ENCODE assay signal across 1 fruit fly cellular context in the genomic region with DNA sequence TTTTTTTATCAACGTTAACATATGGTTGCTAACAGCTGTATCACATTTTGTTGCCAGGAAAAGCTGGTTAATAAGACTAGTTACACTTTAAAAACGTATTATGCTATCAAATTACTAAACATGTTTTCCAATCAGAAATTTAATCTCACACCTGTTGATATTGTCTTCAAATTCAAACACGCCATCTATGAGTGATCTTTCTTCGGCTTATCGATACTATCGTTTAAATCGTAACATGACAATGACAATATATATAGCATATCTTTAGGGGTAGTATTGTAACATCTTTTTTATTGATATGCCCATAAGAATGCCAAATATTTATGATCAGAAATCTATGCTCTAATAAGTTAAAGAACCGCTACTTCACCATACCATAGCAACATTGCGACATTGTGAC.
TF ChIP-seq lines count a peak whose summit lies in the region.

No protein-coding gene starts in this region.

TF ChIP-seq in whole organism, embryonic, 481 proteins besides CTCF, POLR2A, EP300 and RAD21 (continued from another document):
- TF ChIP-seq sr (GFP tag; IDR thresholded peaks at IDR 0.05; lab: Robert Waterston, UW) (no peak), her (GFP tag; optimal IDR thresholded peaks at IDR 0.05; lab: Kevin White, UChicago) (no peak), sna (GFP tag; IDR thresholded peaks at IDR 0.05; lab: Robert Waterston, UW; ENCODE audit: partially characterized antibody) (peak; percentile 43), CG34224 (GFP tag; IDR thresholded peaks at IDR 0.05; lab: Robert Waterston, UW; ENCODE audit: partially characterized antibody) (peak; percentile 62; the same call in 2 of the 3 replicates), knrl (GFP tag; IDR thresholded peaks at IDR 0.05; lab: Robert Waterston, UW; ENCODE audit: partially characterized antibody) (peak; percentile 69), Dref (GFP tag; IDR thresholded peaks at IDR 0.05; lab: Robert Waterston, UW) (peak; percentile 48), unc-4 (GFP tag; IDR thresholded peaks at IDR 0.05; lab: Robert Waterston, UW; ENCODE audit: partially characterized antibody) (peak; percentile 70), sug (tag; optimal IDR thresholded peaks at IDR 0.05; lab: Kevin White, UChicago) (peak; percentile 1), eyg (GFP tag; optimal IDR thresholded peaks at IDR 0.05; lab: Kevin White, UChicago) (no peak), Blimp-1 (GFP tag; optimal IDR thresholded peaks at IDR 0.05; lab: Kevin White, UChicago) (no peak), CG2199 (GFP tag; IDR thresholded peaks at IDR 0.05; lab: Robert Waterston, UW) (0 out of 3 replicates have a peak, but pooled peaks have one; percentile 12), hbn (GFP tag; IDR thresholded peaks at IDR 0.05; lab: Robert Waterston, UW; ENCODE audit: partially characterized antibody) (peak; percentile 76), Med (GFP tag; lab: Kevin White, UChicago) (peak; percentile 62), inv (GFP tag; IDR thresholded peaks at IDR 0.05; lab: Robert Waterston, UW; ENCODE audit: partially characterized antibody) (peak; percentile 44; the same call in 1 of the 2 replicates), Dp (GFP tag; optimal IDR thresholded peaks at IDR 0.05; lab: Kevin White, UChicago) (peak; percentile 13), sens (GFP tag; lab: Kevin White, UChicago) (peak; percentile 78), Lhr (GFP tag; optimal IDR thresholded peaks at IDR 0.05; lab: Kevin White, UChicago) (peak; percentile 3), MTF-1 (GFP tag; optimal IDR thresholded peaks at IDR 0.05; lab: Kevin White, UChicago; ENCODE audit: borderline replicate concordance) (no peak), Scr (GFP tag; IDR thresholded peaks at IDR 0.05; lab: Robert Waterston, UW; ENCODE audit: partially characterized antibody) (peak; percentile 76), Opbp (GFP tag; IDR thresholded peaks at IDR 0.05; lab: Robert Waterston, UW; ENCODE audit: partially characterized antibody) (peak; percentile 67; the same call in 2 of the 3 replicates), Ets97D (GFP tag; optimal IDR thresholded peaks at IDR 0.05; lab: Kevin White, UChicago) (peak; percentile 3), CG14965 (GFP tag; optimal IDR thresholded peaks at IDR 0.05; lab: Kevin White, UChicago; ENCODE audit: borderline replicate concordance) (no peak), Lpt (GFP tag; optimal IDR thresholded peaks at IDR 0.05; lab: Kevin White, UChicago) (no peak), CG12744 (GFP tag; optimal IDR thresholded peaks at IDR 0.05; lab: Kevin White, UChicago) (no peak), insv (GFP tag; optimal IDR thresholded peaks at IDR 0.05; lab: Kevin White, UChicago) (peak; percentile 3 to 96), pzg (GFP tag; optimal IDR thresholded peaks at IDR 0.05; lab: Kevin White, UChicago) (peak; percentile 7), bbx (GFP tag; IDR thresholded peaks at IDR 0.05; lab: Robert Waterston, UW; ENCODE audit: partially characterized antibody) (peak; percentile 80), HmgZ (tag; optimal IDR thresholded peaks at IDR 0.05; lab: Kevin White, UChicago) (peak; percentile 26), Doc3 (GFP tag; IDR thresholded peaks at IDR 0.05; lab: Robert Waterston, UW; ENCODE audit: partially characterized antibody) (peak; percentile 54; the same call in 2 of the 3 replicates), trem (tag; optimal IDR thresholded peaks at IDR 0.05; lab: Kevin White, UChicago) (peak; percentile 31), CG14710 (tag; optimal IDR thresholded peaks at IDR 0.05; lab: Kevin White, UChicago) (peak; percentile 5), amos (GFP tag; IDR thresholded peaks at IDR 0.05; lab: Robert Waterston, UW; ENCODE audit: partially characterized antibody) (peak; percentile 82), zen2 (GFP tag; IDR thresholded peaks at IDR 0.05; lab: Robert Waterston, UW; ENCODE audit: partially characterized antibody) (peak; percentile 54; the same call in 2 of the 3 replicates), CG16813 (GFP tag; IDR thresholded peaks at IDR 0.05; lab: Robert Waterston, UW; ENCODE audit: partially characterized antibody) (peak; percentile 76), ato (GFP tag; IDR thresholded peaks at IDR 0.05; lab: Robert Waterston, UW; ENCODE audit: partially characterized antibody) (peak; percentile 30; the same call in 1 of the 2 replicates)
